Worm (Caenorhabditis elegans) whole organism, L2 larva: ENCODE data around the gene W08G11.5.

Experiments
- R02D3.7 ChIP-seq: fragments of 150-350 bp; optimal IDR thresholded peaks from 2 replicates; lab custom pipeline; 2014; ENCODE audit warnings: missing biosample characterization, missing genetic modification characterization
- Y55F3AM.14 ChIP-seq: fragments of 200-800 bp; sonication (Bioruptor generic); optimal IDR thresholded peaks from 2 replicates; lab custom pipeline; 2018; ENCODE audit warnings: mild to moderate bottlenecking, missing genetic modification characterization, missing compliant biosample characterization
- ZK546.5 ChIP-seq: sonication (generic microtip); optimal IDR thresholded peaks from 2 replicates; lab custom pipeline; 2017; ENCODE audit warnings: missing biosample characterization, missing genetic modification characterization
- alr-1 ChIP-seq: fragments of 150-350 bp; optimal IDR thresholded peaks from 2 replicates; lab custom pipeline; 2014; ENCODE audit warnings: missing biosample characterization, missing genetic modification characterization
- blmp-1 ChIP-seq: sonication (generic microtip); optimal IDR thresholded peaks from 2 replicates; lab custom pipeline; 2017; ENCODE audit warnings: missing genetic modification characterization, mild to moderate bottlenecking, missing compliant biosample characterization, antibody characterized with exemption, moderate library complexity; ENCODE audit not compliant: insufficient read depth
- ceh-16 ChIP-seq: fragments of 150-350 bp; optimal IDR thresholded peaks from 2 replicates; lab custom pipeline; 2014; ENCODE audit warnings: missing biosample characterization, missing genetic modification characterization
- ceh-82 ChIP-seq: fragments of 150-350 bp; optimal IDR thresholded peaks from 2 replicates; lab custom pipeline; 2014; ENCODE audit warnings: missing biosample characterization, missing genetic modification characterization
- crh-2 ChIP-seq: sonication (generic microtip); optimal IDR thresholded peaks from 2 replicates; lab custom pipeline; 2017; ENCODE audit warnings: missing biosample characterization, missing genetic modification characterization
- elt-1 ChIP-seq: fragments of 150-350 bp; optimal IDR thresholded peaks from 2 replicates; lab custom pipeline; 2014; ENCODE audit warnings: missing biosample characterization, missing genetic modification characterization
- elt-3 ChIP-seq: sonication (generic microtip); optimal IDR thresholded peaks from 2 replicates; lab custom pipeline; 2017; ENCODE audit warnings: missing biosample characterization, missing genetic modification characterization
- fos-1 ChIP-seq: fragments of 150-350 bp; optimal IDR thresholded peaks from 2 replicates; lab custom pipeline; 2014; ENCODE audit warnings: missing biosample characterization, missing genetic modification characterization
- gmeb-1 ChIP-seq: fragments of 150-350 bp; optimal IDR thresholded peaks from 2 replicates; lab custom pipeline; 2014; ENCODE audit warnings: missing biosample characterization, missing genetic modification characterization
- lin-11 ChIP-seq: fragments of 150-350 bp; sonication (generic microtip); optimal IDR thresholded peaks from 2 replicates; lab custom pipeline; 2014; ENCODE audit warnings: missing biosample characterization, missing genetic modification characterization, inconsistent platforms, mixed read lengths
- lin-13 ChIP-seq: fragments of 150-350 bp; optimal IDR thresholded peaks from 2 replicates; lab custom pipeline; 2014; ENCODE audit warnings: missing biosample characterization, missing genetic modification reagents, missing genetic modification characterization
- lin-39 ChIP-seq: fragments of 150-350 bp; optimal IDR thresholded peaks from 2 replicates; lab custom pipeline; 2014; ENCODE audit warnings: missing biosample characterization, missing genetic modification reagents, missing genetic modification characterization
- lsy-2 ChIP-seq, 2 experiments: fragments of 150-350 bp in 1 of 2; sonication (generic microtip) in 1 of 2; optimal IDR thresholded peaks; 2 replicates each; lab custom pipeline; 2014 to 2017; ENCODE audit warnings: missing biosample characterization in 2 of 2, missing genetic modification characterization in 2 of 2
- mdl-1 ChIP-seq, 2 experiments: fragments of 150-350 bp in 1 of 2; sonication (generic microtip) in 1 of 2; optimal IDR thresholded peaks; 2 replicates each; lab custom pipeline; 2017; ENCODE audit warnings: missing biosample characterization in 2 of 2, missing genetic modification characterization in 2 of 2
- nhr-10 ChIP-seq: sonication (generic microtip); optimal IDR thresholded peaks from 2 replicates; lab custom pipeline; 2017; ENCODE audit warnings: missing biosample characterization, missing genetic modification characterization
- nhr-11 ChIP-seq: fragments of 150-350 bp; optimal IDR thresholded peaks from 2 replicates; lab custom pipeline; 2014; ENCODE audit warnings: missing biosample characterization, missing genetic modification characterization
- nhr-12 ChIP-seq: fragments of 150-350 bp; optimal IDR thresholded peaks from 2 replicates; lab custom pipeline; 2014; ENCODE audit warnings: missing biosample characterization, missing genetic modification characterization
- nhr-129 ChIP-seq: fragments of 150-350 bp; optimal IDR thresholded peaks from 2 replicates; lab custom pipeline; 2014; ENCODE audit warnings: missing biosample characterization, missing genetic modification characterization
- nhr-21 ChIP-seq: fragments of 150-350 bp; optimal IDR thresholded peaks from 2 replicates; lab custom pipeline; 2014; ENCODE audit warnings: missing biosample characterization, missing genetic modification characterization
- nhr-23 ChIP-seq: fragments of 150-350 bp; optimal IDR thresholded peaks from 2 replicates; lab custom pipeline; 2014; ENCODE audit warnings: missing biosample characterization, missing genetic modification reagents, missing genetic modification characterization
- nhr-25 ChIP-seq: fragments of 150-350 bp; sonication (generic microtip); optimal IDR thresholded peaks from 3 replicates; lab custom pipeline; 2014; ENCODE audit warnings: missing biosample characterization, missing genetic modification characterization
- nhr-6 ChIP-seq: fragments of 150-350 bp; optimal IDR thresholded peaks from 2 replicates; lab custom pipeline; 2014; ENCODE audit warnings: missing biosample characterization, missing genetic modification characterization
- peb-1 ChIP-seq: fragments of 150-350 bp; optimal IDR thresholded peaks from 2 replicates; lab custom pipeline; 2014; ENCODE audit warnings: missing biosample characterization, missing genetic modification characterization
- sem-4 ChIP-seq: fragments of 150-350 bp; optimal IDR thresholded peaks from 2 replicates; lab custom pipeline; 2014; ENCODE audit warnings: missing biosample characterization, missing genetic modification reagents, missing genetic modification characterization
- skn-1 ChIP-seq: sonication (generic microtip); optimal IDR thresholded peaks from 2 replicates; lab custom pipeline; 2017; ENCODE audit warnings: missing biosample characterization, missing genetic modification characterization
- sma-3 ChIP-seq: sonication (generic microtip); optimal IDR thresholded peaks from 2 replicates; lab custom pipeline; 2016; ENCODE audit warnings: missing genetic modification reagents, missing genetic modification characterization, missing compliant biosample characterization
- sma-9 ChIP-seq, 2 experiments: fragments of 150-350 bp in 1 of 2; sonication (generic microtip) in 1 of 2; optimal IDR thresholded peaks; 2 replicates each; lab custom pipeline; 2014 to 2016; ENCODE audit warnings: missing genetic modification characterization in 2 of 2, mild to moderate bottlenecking in 1 of 2, missing biosample characterization in 1 of 2, missing compliant biosample characterization in 1 of 2, missing genetic modification reagents in 1 of 2, moderate library complexity in 1 of 2
- snpc-4 ChIP-seq: fragments of 150-350 bp; optimal IDR thresholded peaks from 2 replicates; lab custom pipeline; 2014; ENCODE audit warnings: missing biosample characterization, missing genetic modification characterization
- unc-39 ChIP-seq: fragments of 150-350 bp; optimal IDR thresholded peaks from 2 replicates; lab custom pipeline; 2014; ENCODE audit warnings: missing biosample characterization, missing genetic modification characterization
- unc-62 ChIP-seq: fragments of 150-350 bp; optimal IDR thresholded peaks from 2 replicates; lab custom pipeline; 2014; ENCODE audit warnings: missing biosample characterization, missing genetic modification reagents, missing genetic modification characterization
- ztf-11 ChIP-seq: sonication (generic microtip); optimal IDR thresholded peaks from 2 replicates; lab custom pipeline; 2017; ENCODE audit warnings: missing biosample characterization, missing genetic modification characterization

W08G11.5 gene

ce11 chrV:16309523-16309922, 36.8 kb downstream of the W08G11.5 start, which contains the start of gene oac-7:
oac-7 (plus strand) TSS chrV:16309805.
- TF ChIP-seq nhr-129 (tag; lab: Kevin White, UChicago): peak; percentile 74
- TF ChIP-seq nhr-23 (tag; lab: Kevin White, UChicago): no peak
- peak; percentile 73 for TF ChIP-seq sma-9 (GFP tag; optimal IDR thresholded peaks at IDR 0.05; lab: Kevin White, UChicago)
- TF ChIP-seq sma-9 (tag; optimal IDR thresholded peaks at IDR 0.05; lab: Kevin White, UChicago): no peak
- TF ChIP-seq fos-1: peak; percentile 43

ce11 chrV:16308343-16308742, 38.0 kb downstream of the W08G11.5 start:
- TF ChIP-seq lin-13 (GFP tag; lab: Kevin White, UChicago) (no peak), sma-3 (GFP tag; lab: Kevin White, UChicago) (no peak), R02D3.7 (no peak), snpc-4 (tag; lab: Kevin White, UChicago) (no peak), peb-1 (tag; lab: Kevin White, UChicago) (no peak), crh-2 (tag; lab: Kevin White, UChicago) (no peak), lin-11 (tag; lab: Kevin White, UChicago) (no peak), ztf-11 (no peak), nhr-6 (tag; lab: Kevin White, UChicago) (no peak), fos-1 (no peak), skn-1 (tag; lab: Kevin White, UChicago) (no peak), nhr-10 (tag; lab: Kevin White, UChicago) (no peak)
- TF ChIP-seq, all 48 proteins: peak for 0

- TF ChIP-seq lin-39: no peak
- no peak for TF ChIP-seq nhr-129 (tag; lab: Kevin White, UChicago)
Measured at ce11 chrV:16307253-16307652, 39.1 kb downstream of the W08G11.5 start, which contains the start of gene srxa-7. srxa-7 (plus strand) TSS chrV:16307553.

ce11 chrV:16302439-16302838, 43.9 kb downstream of the W08G11.5 start, which contains the start of the genes C31A11.13 and oac-6:
C31A11.13 (minus strand) TSS chrV:16302551.
oac-6 (plus strand) TSS chrV:16302717.
- TF ChIP-seq elt-3: no peak
- peak; percentile 71 for TF ChIP-seq fos-1

ce11 chrV:16300276-16300675, 46.0 kb downstream of the W08G11.5 start, which contains the start of gene srbc-82:
srbc-82 (plus strand) TSS chrV:16300576.
- no peak for TF ChIP-seq sma-9 (GFP tag; optimal IDR thresholded peaks at IDR 0.05; lab: Kevin White, UChicago)
- TF ChIP-seq sma-9 (tag; optimal IDR thresholded peaks at IDR 0.05; lab: Kevin White, UChicago): no peak
- no peak for TF ChIP-seq unc-39 (tag; lab: Kevin White, UChicago)
- TF ChIP-seq nhr-23 (tag; lab: Kevin White, UChicago): no peak
- TF ChIP-seq peb-1 (tag; lab: Kevin White, UChicago): no peak
- TF ChIP-seq nhr-12: no peak
- TF ChIP-seq mdl-1 (tag; optimal IDR thresholded peaks at IDR 0.05; lab: Kevin White, UChicago): no peak
- no peak for TF ChIP-seq Y55F3AM.14
- TF ChIP-seq ceh-16: no peak
- no peak for TF ChIP-seq nhr-6 (tag; lab: Kevin White, UChicago)
- no peak for TF ChIP-seq sma-3 (GFP tag; lab: Kevin White, UChicago)
- TF ChIP-seq blmp-1 (tag; lab: Kevin White, UChicago): no peak

- TF ChIP-seq nhr-129 (tag; lab: Kevin White, UChicago) (no peak), alr-1 (tag; lab: Kevin White, UChicago) (no peak), unc-62 (no peak), sma-3 (GFP tag; lab: Kevin White, UChicago) (no peak)
- TF ChIP-seq, all 48 proteins: peak for 0
Measured at ce11 chrV:16299834-16300233, 46.5 kb downstream of the W08G11.5 start.

ce11 chrV:16298669-16299068, 47.6 kb downstream of the W08G11.5 start, which contains the start of gene srbc-84:
srbc-84 (plus strand) TSS chrV:16298969.
- no peak for TF ChIP-seq lsy-2 (tag; optimal IDR thresholded peaks at IDR 0.05; lab: Kevin White, UChicago)
- no peak for TF ChIP-seq nhr-129 (tag; lab: Kevin White, UChicago)
- no peak for TF ChIP-seq R02D3.7
- no peak for TF ChIP-seq gmeb-1 (tag; lab: Kevin White, UChicago)
- TF ChIP-seq nhr-21 (tag; lab: Kevin White, UChicago): no peak
- TF ChIP-seq nhr-12: no peak
- no peak for TF ChIP-seq sma-9 (GFP tag; optimal IDR thresholded peaks at IDR 0.05; lab: Kevin White, UChicago)
- TF ChIP-seq sma-9 (tag; optimal IDR thresholded peaks at IDR 0.05; lab: Kevin White, UChicago): no peak
- TF ChIP-seq nhr-25 (tag; lab: Kevin White, UChicago): no peak
- no peak for TF ChIP-seq nhr-6 (tag; lab: Kevin White, UChicago)
- no peak for TF ChIP-seq ztf-11
- no peak for TF ChIP-seq sma-3 (GFP tag; lab: Kevin White, UChicago)
- no peak for TF ChIP-seq skn-1 (tag; lab: Kevin White, UChicago)
- no peak for TF ChIP-seq sem-4
- no peak for TF ChIP-seq ZK546.5
- TF ChIP-seq nhr-23 (tag; lab: Kevin White, UChicago): no peak
- no peak for TF ChIP-seq elt-1 (tag; lab: Kevin White, UChicago)
- TF ChIP-seq ceh-82 (tag; lab: Kevin White, UChicago): no peak
- TF ChIP-seq nhr-11 (tag; lab: Kevin White, UChicago): no peak
